Fruit fly (Drosophila melanogaster): ENCODE measurements around the gene CG8028.

The CG8028 gene

DNA sequence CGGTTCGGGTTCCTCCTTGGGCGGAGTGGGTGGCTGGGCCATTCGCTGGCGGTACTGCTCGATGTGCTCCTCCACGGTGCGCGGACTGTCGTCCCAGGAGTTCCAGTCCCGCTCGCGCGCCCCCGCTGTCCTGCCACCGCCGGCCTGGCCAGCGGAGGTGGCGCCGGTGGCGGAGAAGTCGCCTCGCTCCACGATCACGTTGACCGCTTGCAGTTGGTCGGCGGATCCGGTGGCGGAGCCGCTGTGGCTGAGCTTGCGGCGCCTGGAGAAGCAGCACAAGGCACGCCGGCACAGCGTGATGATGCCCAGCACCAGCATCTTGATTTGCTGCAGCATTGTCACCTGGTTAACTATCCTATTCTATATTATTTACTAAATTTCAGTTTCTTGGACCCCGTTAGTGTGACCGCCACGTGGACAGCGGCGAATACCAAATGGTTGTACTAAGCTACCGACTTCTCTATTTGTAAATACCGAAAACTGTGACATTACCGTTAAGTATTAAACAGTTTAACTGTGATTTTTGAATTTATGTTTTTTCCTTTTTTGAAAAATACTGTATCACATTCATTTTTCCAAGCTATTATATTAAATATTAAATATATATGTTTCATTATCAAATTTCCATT is 3.5 kb downstream of the CG8028 start, which contains the start of the genes CG32537 and CG32536:
Gene CG32537 (minus strand): TSS at position 51 of the 629 bp plus-strand sequence.
Gene CG32536 (minus strand): TSS at position 410 of the 629 bp plus-strand sequence.
- TF ChIP-seq CG1792 (GFP tag; optimal IDR thresholded peaks at IDR 0.05) (no peak), Mad (GFP tag; optimal IDR thresholded peaks at IDR 0.05) (no peak), CG17359 (tag; optimal IDR thresholded peaks at IDR 0.05) (no peak), CG14441 (GFP tag; IDR thresholded peaks at IDR 0.05) (no peak), Mes4 (GFP tag; optimal IDR thresholded peaks at IDR 0.05) (no peak), CG9797 (GFP tag; optimal IDR thresholded peaks at IDR 0.05) (peak; percentile 65), tup (GFP tag; optimal IDR thresholded peaks at IDR 0.05) (no peak), gfzf (GFP tag; optimal IDR thresholded peaks at IDR 0.05) (peak; percentile 73), CG10565 (GFP tag; optimal IDR thresholded peaks at IDR 0.05) (no peak), dpn (GFP tag; optimal IDR thresholded peaks at IDR 0.05) (no peak), Awh (GFP tag; IDR thresholded peaks at IDR 0.05) (no peak), CG15514 (GFP tag; optimal IDR thresholded peaks at IDR 0.05) (peak; percentile 26), gsb (GFP tag; IDR thresholded peaks at IDR 0.05) (no peak), CG6175 (GFP tag; IDR thresholded peaks at IDR 0.05) (no peak), BtbVII (GFP tag; optimal IDR thresholded peaks at IDR 0.05) (no peak), CG7372 (GFP tag; IDR thresholded peaks at IDR 0.05) (no peak), CG9437 (GFP tag; optimal IDR thresholded peaks at IDR 0.05) (no peak), CG15073 (GFP tag; optimal IDR thresholded peaks at IDR 0.05) (no peak), Atf3 (GFP tag; optimal IDR thresholded peaks at IDR 0.05) (no peak), pfk (GFP tag; optimal IDR thresholded peaks at IDR 0.05) (no peak), disco-r (GFP tag; optimal IDR thresholded peaks at IDR 0.05) (no peak), gro (GFP tag; optimal IDR thresholded peaks at IDR 0.05) (no peak), CG9876 (GFP tag; optimal IDR thresholded peaks at IDR 0.05) (no peak), Fer3 (tag; optimal IDR thresholded peaks at IDR 0.05) (no peak), Hey (tag; optimal IDR thresholded peaks at IDR 0.05) (no peak), CrebB (tag; optimal IDR thresholded peaks at IDR 0.05) (no peak), tap (tag; optimal IDR thresholded peaks at IDR 0.05) (no peak), Dref (GFP tag; IDR thresholded peaks at IDR 0.05) (no peak), MESR4 (GFP tag; optimal IDR thresholded peaks at IDR 0.05) (peak; percentile 72), bab2 (GFP tag; optimal IDR thresholded peaks at IDR 0.05) (no peak), CG11696 (GFP tag; IDR thresholded peaks at IDR 0.05) (no peak), CG34376 (GFP tag; optimal IDR thresholded peaks at IDR 0.05) (no peak), MBD-R2 (GFP tag; IDR thresholded peaks at IDR 0.05) (peak; percentile 67), Hand (GFP tag; optimal IDR thresholded peaks at IDR 0.05) (no peak), CG2120 (GFP tag; optimal IDR thresholded peaks at IDR 0.05) (no peak), inv (GFP tag; IDR thresholded peaks at IDR 0.05; ENCODE audit: partially characterized antibody) (no peak), luna (GFP tag; optimal IDR thresholded peaks at IDR 0.05) (no peak), CG2889 (GFP tag; IDR thresholded peaks at IDR 0.05) (no peak), tll (GFP tag; optimal IDR thresholded peaks at IDR 0.05) (no peak), z (GFP tag; IDR thresholded peaks at IDR 0.05) (no peak), CG10462 (GFP tag; optimal IDR thresholded peaks at IDR 0.05) (no peak), kni (GFP tag; optimal IDR thresholded peaks at IDR 0.05) (no peak), Rfx (GFP tag; IDR thresholded peaks at IDR 0.05) (no peak), CG3995 (GFP tag; optimal IDR thresholded peaks at IDR 0.05) (peak; percentile 97), mirr (GFP tag; optimal IDR thresholded peaks at IDR 0.05) (no peak), CG18619 (GFP tag; optimal IDR thresholded peaks at IDR 0.05) (no peak), CG17912 (GFP tag; optimal IDR thresholded peaks at IDR 0.05) (no peak), stwl (tag; optimal IDR thresholded peaks at IDR 0.05) (no peak), CG34422 (GFP tag; IDR thresholded peaks at IDR 0.05) (0 out of 3 replicates have a peak, but pooled peaks have one; percentile 38), PHDP (tag; optimal IDR thresholded peaks at IDR 0.05) (no peak), CG1529 (GFP tag; optimal IDR thresholded peaks at IDR 0.05) (no peak)
